Fruit fly (Drosophila melanogaster) whole organism, embryonic: ENCODE data around the gene CG6041.

Experiments
- ATbp ChIP-seq: fragments of 200-800 bp; sonication (Bioruptor generic); optimal IDR thresholded peaks from 2 replicates; lab custom pipeline; 2017; ENCODE audit warnings: missing biosample characterization, mild to moderate bottlenecking, missing genetic modification characterization, missing genetic modification reagents
- Abd-B ChIP-seq: fragments of 200-800 bp; sonication (Bioruptor generic); optimal IDR thresholded peaks from 2 replicates; lab custom pipeline; 2018; ENCODE audit warnings: missing biosample characterization, mild to moderate bottlenecking, missing genetic modification characterization, moderate library complexity
- CG10543 ChIP-seq: fragments of 200-800 bp; sonication (Bioruptor generic); optimal IDR thresholded peaks from 3 replicates; lab custom pipeline; 2017; ENCODE audit warnings: missing biosample characterization, mild to moderate bottlenecking, missing genetic modification characterization, moderate library complexity
- CG10565 ChIP-seq: fragments of 200-800 bp; sonication (Bioruptor generic); optimal IDR thresholded peaks from 3 replicates; lab custom pipeline; 2016; ENCODE audit warnings: missing biosample characterization, mild to moderate bottlenecking, missing genetic modification characterization
- CG11696 ChIP-seq: fragments of 200-800 bp; sonication (Bioruptor generic); IDR thresholded peaks from 2 replicates; pipeline ENCODE4 v1.3.6; 2022; ENCODE audit warnings: missing biosample characterization, missing genetic modification characterization
- CG12659 ChIP-seq: fragments of 200-800 bp; sonication (Bioruptor generic); optimal IDR thresholded peaks from 3 replicates; lab custom pipeline; 2017; ENCODE audit warnings: mild to moderate bottlenecking, missing biosample characterization, missing genetic modification reagents, missing genetic modification characterization
- CG12942 ChIP-seq: fragments of 200-800 bp; sonication (Bioruptor generic); optimal IDR thresholded peaks from 3 replicates; lab custom pipeline; 2016; ENCODE audit warnings: missing biosample characterization, missing genetic modification characterization
- CG13287 ChIP-seq: fragments of 200-800 bp; sonication (Bioruptor generic); IDR thresholded peaks from 2 replicates; pipeline ENCODE4 v1.3.6; 2022; ENCODE audit warnings: missing biosample characterization, missing genetic modification characterization; ENCODE audit not compliant: partially characterized antibody
- CG14667 ChIP-seq: fragments of 200-800 bp; sonication (Bioruptor generic); IDR thresholded peaks from 2 replicates; pipeline ENCODE4 v1.3.6; 2022; ENCODE audit warnings: missing biosample characterization, missing genetic modification characterization
- CG15479 ChIP-seq: fragments of 200-800 bp; sonication (Bioruptor generic); optimal IDR thresholded peaks from 3 replicates; lab custom pipeline; 2019; ENCODE audit warnings: missing biosample characterization, mild to moderate bottlenecking, missing genetic modification characterization, moderate library complexity
- CG3407 ChIP-seq: fragments of 200-800 bp; sonication (Bioruptor generic); optimal IDR thresholded peaks from 2 replicates; lab custom pipeline; 2018; ENCODE audit warnings: missing biosample characterization, mild to moderate bottlenecking, missing genetic modification characterization
- CG34422 ChIP-seq: fragments of 200-800 bp; sonication (Bioruptor generic); IDR thresholded peaks from 3 replicates; pipeline ENCODE4 v1.3.6; 2022; ENCODE audit warnings: missing biosample characterization, missing genetic modification characterization
- CG3838 ChIP-seq: fragments of 200-800 bp; sonication (Bioruptor generic); optimal IDR thresholded peaks from 3 replicates; lab custom pipeline; 2016; ENCODE audit warnings: missing biosample characterization, missing genetic modification characterization
- CG4282 ChIP-seq: fragments of 200-800 bp; sonication (Bioruptor generic); optimal IDR thresholded peaks from 2 replicates; lab custom pipeline; 2016; ENCODE audit warnings: missing biosample characterization, missing genetic modification characterization
- CG4424 ChIP-seq: fragments of 200-800 bp; sonication (Bioruptor generic); optimal IDR thresholded peaks from 3 replicates; lab custom pipeline; 2016; ENCODE audit warnings: missing biosample characterization, missing genetic modification characterization
- CG4820 ChIP-seq: fragments of 200-800 bp; sonication (Bioruptor generic); optimal IDR thresholded peaks from 3 replicates; lab custom pipeline; 2016; ENCODE audit warnings: missing biosample characterization, missing genetic modification characterization
- CG6654 ChIP-seq: fragments of 200-800 bp; sonication (Bioruptor generic); optimal IDR thresholded peaks from 2 replicates; lab custom pipeline; 2017; ENCODE audit warnings: missing biosample characterization, mild to moderate bottlenecking, missing genetic modification characterization
- CG7556 ChIP-seq: fragments of 200-800 bp; sonication (Bioruptor generic); optimal IDR thresholded peaks from 2 replicates; lab custom pipeline; 2017; ENCODE audit warnings: missing biosample characterization, mild to moderate bottlenecking, missing genetic modification characterization
- CG8478 ChIP-seq: fragments of >200 bp; optimal IDR thresholded peaks from 2 replicates; lab custom pipeline; 2018
- CG8765 ChIP-seq: fragments of 200-800 bp; sonication (Bioruptor generic); IDR thresholded peaks from 2 replicates; pipeline ENCODE4 v1.3.6; 2022; ENCODE audit warnings: missing biosample characterization, missing genetic modification characterization
- CkIIα-i1 ChIP-seq: fragments of 200-800 bp; sonication (Bioruptor generic); IDR thresholded peaks from 2 replicates; pipeline ENCODE4 v1.3.6; 2022; ENCODE audit warnings: missing biosample characterization, missing genetic modification characterization
- Dll ChIP-seq: fragments of 200-800 bp; sonication (Bioruptor generic); IDR thresholded peaks from 4 replicates; pipeline ENCODE4 v1.3.6; 2022; ENCODE audit warnings: missing biosample characterization, missing genetic modification characterization; ENCODE audit not compliant: partially characterized antibody
- Drgx ChIP-seq: fragments of 200-800 bp; sonication (Bioruptor generic); IDR thresholded peaks from 2 replicates; pipeline ENCODE4 v1.3.6; 2022; ENCODE audit warnings: missing biosample characterization, missing genetic modification characterization
- Elba2 ChIP-seq: fragments of 200-800 bp; sonication (Bioruptor generic); optimal IDR thresholded peaks from 3 replicates; lab custom pipeline; 2016; ENCODE audit warnings: missing biosample characterization, missing genetic modification characterization
- HLH54F ChIP-seq: fragments of 200-800 bp; sonication (Bioruptor generic); optimal IDR thresholded peaks from 3 replicates; lab custom pipeline; 2016; ENCODE audit warnings: missing biosample characterization, missing genetic modification characterization
- HLHmδ ChIP-seq: fragments of 200-800 bp; sonication (Bioruptor generic); optimal IDR thresholded peaks from 2 replicates; lab custom pipeline; 2018; ENCODE audit warnings: missing biosample characterization, mild to moderate bottlenecking, missing genetic modification characterization, moderate library complexity
- HmgD ChIP-seq: fragments of 200-800 bp; sonication (Bioruptor generic); optimal IDR thresholded peaks from 3 replicates; lab custom pipeline; 2016; ENCODE audit warnings: missing biosample characterization, missing genetic modification characterization
- Hr39 ChIP-seq: fragments of >200 bp; optimal IDR thresholded peaks from 2 replicates; lab custom pipeline; 2017
- Lhr ChIP-seq: fragments of 200-800 bp; sonication (Bioruptor generic); optimal IDR thresholded peaks from 3 replicates; lab custom pipeline; 2017; ENCODE audit warnings: mild to moderate bottlenecking, missing biosample characterization, missing genetic modification reagents, missing genetic modification characterization
- NK7.1 ChIP-seq: fragments of 200-800 bp; sonication (Bioruptor generic); optimal IDR thresholded peaks from 3 replicates; lab custom pipeline; 2016; ENCODE audit warnings: missing biosample characterization, missing genetic modification characterization
- Rfx ChIP-seq: fragments of 200-800 bp; sonication (Bioruptor generic); IDR thresholded peaks from 2 replicates; pipeline ENCODE4 v1.3.6; 2022; ENCODE audit warnings: missing biosample characterization, missing genetic modification characterization
- Sry-δ ChIP-seq: fragments of 200-800 bp; sonication (Bioruptor generic); optimal IDR thresholded peaks from 2 replicates; lab custom pipeline; 2016; ENCODE audit warnings: missing biosample characterization, missing genetic modification characterization
- Stat92E ChIP-seq, 3 experiments: fragments of >200 bp in 2 of 3; fragments of 200-800 bp in 1 of 3; sonication (Bioruptor generic) in 1 of 3; optimal IDR thresholded peaks; 2 replicates each; lab custom pipeline; 2017 to 2019; ENCODE audit warnings: missing biosample characterization in 3 of 3, missing genetic modification characterization in 3 of 3, mild to moderate bottlenecking in 1 of 3, moderate library complexity in 1 of 3
- Xrp1 ChIP-seq: fragments of 200-800 bp; sonication (Bioruptor generic); IDR thresholded peaks from 2 replicates; pipeline ENCODE4 v1.3.6; 2022; ENCODE audit warnings: missing biosample characterization, missing genetic modification characterization
- ac ChIP-seq: fragments of 200-800 bp; sonication (Bioruptor generic); optimal IDR thresholded peaks from 3 replicates; lab custom pipeline; 2017; ENCODE audit warnings: missing biosample characterization, mild to moderate bottlenecking, missing genetic modification characterization
- al ChIP-seq: fragments of 200-800 bp; sonication (Bioruptor generic); IDR thresholded peaks from 2 replicates; pipeline ENCODE4 v1.3.6; 2022; ENCODE audit warnings: missing biosample characterization, missing genetic modification characterization
- ap ChIP-seq: fragments of 200-800 bp; sonication (Bioruptor generic); IDR thresholded peaks from 2 replicates; pipeline ENCODE4 v1.3.6; 2022; ENCODE audit warnings: missing biosample characterization, missing genetic modification characterization
- ara ChIP-seq: fragments of 200-800 bp; sonication (Bioruptor generic); IDR thresholded peaks from 2 replicates; pipeline ENCODE4 v1.3.6; 2022; ENCODE audit warnings: missing biosample characterization, missing genetic modification characterization
- caup ChIP-seq: fragments of 200-800 bp; sonication (Bioruptor generic); optimal IDR thresholded peaks from 3 replicates; lab custom pipeline; 2017; ENCODE audit warnings: missing biosample characterization, mild to moderate bottlenecking, missing genetic modification characterization, moderate library complexity; ENCODE audit not compliant: severe bottlenecking
- crc ChIP-seq: fragments of 200-800 bp; sonication (Bioruptor generic); optimal IDR thresholded peaks from 2 replicates; lab custom pipeline; 2016; ENCODE audit warnings: missing biosample characterization, missing genetic modification characterization
- fd96Cb ChIP-seq: fragments of 200-800 bp; sonication (Bioruptor generic); optimal IDR thresholded peaks from 2 replicates; lab custom pipeline; 2018; ENCODE audit warnings: missing biosample characterization, mild to moderate bottlenecking, missing genetic modification characterization, moderate library complexity
- hbn ChIP-seq: fragments of 200-800 bp; sonication (Bioruptor generic); IDR thresholded peaks from 2 replicates; pipeline ENCODE4 v1.3.6; 2022; ENCODE audit warnings: missing biosample characterization, missing genetic modification characterization; ENCODE audit not compliant: partially characterized antibody
- her ChIP-seq: fragments of 200-800 bp; sonication (Bioruptor generic); optimal IDR thresholded peaks from 2 replicates; lab custom pipeline; 2016; ENCODE audit warnings: missing biosample characterization, missing genetic modification characterization
- nerfin-1 ChIP-seq: fragments of 200-800 bp; sonication (Bioruptor generic); optimal IDR thresholded peaks from 3 replicates; lab custom pipeline; 2019; ENCODE audit warnings: missing biosample characterization, mild to moderate bottlenecking, missing genetic modification characterization, moderate library complexity
- peb ChIP-seq: fragments of 200-800 bp; sonication (Bioruptor generic); IDR thresholded peaks from 2 replicates; pipeline ENCODE4 v1.3.6; 2022; ENCODE audit warnings: missing biosample characterization, missing genetic modification characterization
- ro ChIP-seq: fragments of 200-800 bp; sonication (Bioruptor generic); IDR thresholded peaks from 2 replicates; pipeline ENCODE4 v1.3.6; 2022; ENCODE audit warnings: missing biosample characterization, missing genetic modification characterization
- stc ChIP-seq: fragments of 200-800 bp; sonication (Bioruptor generic); IDR thresholded peaks from 2 replicates; pipeline ENCODE4 v1.3.6; 2022; ENCODE audit warnings: missing biosample characterization, missing genetic modification characterization
- tgo ChIP-seq: fragments of 200-800 bp; sonication (Bioruptor generic); IDR thresholded peaks from 3 replicates; pipeline ENCODE4 v1.3.6; 2022; ENCODE audit warnings: missing biosample characterization, missing genetic modification characterization
- tll ChIP-seq, 2 experiments: fragments of 200-800 bp in 1 of 2; fragments of >200 bp in 1 of 2; sonication (Bioruptor generic) in 1 of 2; optimal IDR thresholded peaks; 2 replicates each; lab custom pipeline; 2017 to 2019; ENCODE audit warnings: missing biosample characterization in 2 of 2, missing genetic modification characterization in 2 of 2, mild to moderate bottlenecking in 1 of 2, moderate library complexity in 1 of 2
- tna ChIP-seq: fragments of 200-800 bp; sonication (Bioruptor generic); IDR thresholded peaks from 2 replicates; pipeline ENCODE4 v1.3.6; 2022; ENCODE audit warnings: missing biosample characterization, missing genetic modification characterization; ENCODE audit not compliant: partially characterized antibody

Gene CG6041

dm6 chrX:5918499-5919126 lies 29.3 kb upstream of the CG6041 start (continued):
- TF ChIP-seq CG12659 (GFP tag; lab: Kevin White, UChicago) = peak; percentile 99
- TF ChIP-seq CG10543 (GFP tag; lab: Kevin White, UChicago) = peak; percentile 98
- peak; percentile 66 for TF ChIP-seq hbn (GFP tag; lab: Robert Waterston, UW)
- TF ChIP-seq tll (GFP tag; optimal IDR thresholded peaks at IDR 0.05; lab: Kevin White, UChicago) = peak in 1 of 2 experiments; percentile 20
- peak; percentile 99 for TF ChIP-seq ap (GFP tag; lab: Robert Waterston, UW)
- TF ChIP-seq Dll = 0 out of 4 replicates have a peak, but pooled peaks have one; percentile 50
- peak; percentile 96 for TF ChIP-seq nerfin-1
- TF ChIP-seq Sry-δ = peak; percentile 79
- TF ChIP-seq Stat92E (GFP tag; optimal IDR thresholded peaks at IDR 0.05; lab: Kevin White, UChicago) = peak in 1 of 3 experiments; percentile 94
- TF ChIP-seq tgo (GFP tag; lab: Robert Waterston, UW) = peak; percentile 99
- peak; percentile 99 for TF ChIP-seq stc (GFP tag; lab: Robert Waterston, UW)
- TF ChIP-seq Rfx (GFP tag; lab: Robert Waterston, UW) = peak; percentile 100
- peak; percentile 99 for TF ChIP-seq fd96Cb (tag; lab: Kevin White, UChicago)
- TF ChIP-seq ara (GFP tag; lab: Robert Waterston, UW) = peak; percentile 99
- TF ChIP-seq caup (GFP tag; lab: Kevin White, UChicago) = peak; percentile 99
- peak; percentile 99 for TF ChIP-seq Xrp1 (GFP tag; lab: Robert Waterston, UW)
- TF ChIP-seq Abd-B (GFP tag; lab: Kevin White, UChicago) = peak; percentile 98
- no peak for TF ChIP-seq Hr39
- peak; percentile 99 for TF ChIP-seq CG12942 (GFP tag; lab: Kevin White, UChicago)
- TF ChIP-seq peb = peak; percentile 99
- TF ChIP-seq al (GFP tag; lab: Robert Waterston, UW) = peak; percentile 99
- TF ChIP-seq ro = peak; percentile 99
- TF ChIP-seq Lhr (GFP tag; lab: Kevin White, UChicago) = peak; percentile 92
- no peak for TF ChIP-seq CG8478 (lab: Kevin White, UChicago)
- peak; percentile 95 for TF ChIP-seq CG11696 (GFP tag; lab: Robert Waterston, UW)
- TF ChIP-seq CG3407 (GFP tag; lab: Kevin White, UChicago) = peak; percentile 97
- peak; percentile 79 for TF ChIP-seq Elba2 (GFP tag; lab: Kevin White, UChicago)
- TF ChIP-seq HLHmδ (GFP tag; lab: Kevin White, UChicago) = no peak
- peak; percentile 83 for TF ChIP-seq tna
- peak; percentile 83 for TF ChIP-seq ac (GFP tag; lab: Kevin White, UChicago)
- TF ChIP-seq CG6654 = peak; percentile 93
- TF ChIP-seq CG10565 (GFP tag; lab: Kevin White, UChicago) = peak; percentile 86
- TF ChIP-seq CG4424 (GFP tag; lab: Kevin White, UChicago) = peak; percentile 99
- peak; percentile 99 for TF ChIP-seq Drgx (GFP tag; lab: Robert Waterston, UW)
- TF ChIP-seq CG3838 = peak; percentile 95
- peak; percentile 98 for TF ChIP-seq CG7556 (GFP tag; lab: Kevin White, UChicago)
- TF ChIP-seq HmgD = peak; percentile 99
- peak; percentile 96 for TF ChIP-seq CG4282
- peak; percentile 98 for TF ChIP-seq CG8765 (GFP tag; lab: Robert Waterston, UW)
- TF ChIP-seq CG13287 (GFP tag; lab: Robert Waterston, UW) = peak; percentile 77
- TF ChIP-seq CkIIα-i1 (GFP tag; lab: Robert Waterston, UW) = peak; percentile 97
- no peak for TF ChIP-seq CG15479 (GFP tag; lab: Kevin White, UChicago)
- peak; percentile 98 for TF ChIP-seq CG4820 (GFP tag; lab: Kevin White, UChicago)
- TF ChIP-seq NK7.1 = peak; percentile 98
- peak; percentile 98 for TF ChIP-seq crc (GFP tag; lab: Kevin White, UChicago)
- TF ChIP-seq ATbp (GFP tag; lab: Kevin White, UChicago) = peak; percentile 99
- TF ChIP-seq her (GFP tag; lab: Kevin White, UChicago) = peak; percentile 97
- TF ChIP-seq CG34422 (GFP tag; lab: Robert Waterston, UW) = peak; percentile 99
- peak; percentile 99 for TF ChIP-seq HLH54F (GFP tag; lab: Kevin White, UChicago)
- TF ChIP-seq CG14667 (GFP tag; lab: Robert Waterston, UW) = peak; percentile 99
